Worm (Caenorhabditis elegans) whole organism, early embryonic: ENCODE results near the gene let-711.

Source experiments
- B0310.2 ChIP-seq: sonication (generic microtip); optimal IDR thresholded peaks from 2 replicates; lab custom pipeline; 2016; ENCODE audit warnings: mild to moderate bottlenecking, missing genetic modification characterization, missing compliant biosample characterization
- aly-1 ChIP-seq: sonication (generic microtip); optimal IDR thresholded peaks from 2 replicates; lab custom pipeline; 2016; ENCODE audit warnings: missing genetic modification characterization, missing compliant biosample characterization
- ama-1 ChIP-seq: fragments of 150-350 bp; optimal IDR thresholded peaks from 2 replicates; lab custom pipeline; 2014
- ceh-13 ChIP-seq: fragments of 200-800 bp; sonication (Bioruptor generic); optimal IDR thresholded peaks from 2 replicates; lab custom pipeline; 2018; ENCODE audit warnings: mild to moderate bottlenecking, missing genetic modification characterization, missing compliant biosample characterization
- ceh-36 ChIP-seq: sonication (generic microtip); optimal IDR thresholded peaks from 2 replicates; lab custom pipeline; 2016; ENCODE audit warnings: missing genetic modification characterization, inconsistent platforms, missing compliant biosample characterization
- flt-1 ChIP-seq: fragments of 200-800 bp; sonication (Bioruptor generic); IDR thresholded peaks from 2 replicates; pipeline ENCODE4 v1.3.6; 2022; ENCODE audit warnings: missing genetic modification characterization, missing compliant biosample characterization
- hmbx-1 ChIP-seq: sonication (generic microtip); optimal IDR thresholded peaks from 2 replicates; lab custom pipeline; 2016; ENCODE audit warnings: mild to moderate bottlenecking, missing genetic modification characterization, missing compliant biosample characterization
- hmg-4 ChIP-seq: fragments of 200-800 bp; sonication (Bioruptor generic); optimal IDR thresholded peaks from 2 replicates; lab custom pipeline; 2018; ENCODE audit warnings: mild to moderate bottlenecking, missing genetic modification characterization, missing compliant biosample characterization
- pes-1 ChIP-seq: fragments of 200-800 bp; sonication (Bioruptor generic); IDR thresholded peaks from 2 replicates; pipeline ENCODE4 v1.3.6; 2022; ENCODE audit warnings: missing genetic modification reagents, missing genetic modification characterization, missing compliant biosample characterization
- scrt-1 ChIP-seq: fragments of 200-800 bp; sonication (Bioruptor generic); IDR thresholded peaks from 2 replicates; pipeline ENCODE4 v1.3.6; 2022; ENCODE audit warnings: missing genetic modification characterization, missing compliant biosample characterization
- sea-1 ChIP-seq: fragments of 200-800 bp; sonication (Bioruptor generic); conservative IDR thresholded peaks from 2 replicates; pipeline ENCODE4 v1.3.6; 2022; ENCODE audit warnings: missing genetic modification characterization, missing compliant biosample characterization
- tbx-11 ChIP-seq: fragments of 200-800 bp; sonication (Bioruptor generic); IDR thresholded peaks from 2 replicates; pipeline ENCODE4 v1.3.6; 2022; ENCODE audit warnings: missing genetic modification characterization, missing compliant biosample characterization
- tra-4 ChIP-seq: sonication (generic microtip); optimal IDR thresholded peaks from 2 replicates; lab custom pipeline; 2017; ENCODE audit warnings: missing genetic modification characterization, missing compliant biosample characterization

- TF ChIP-seq ama-1 (lab: Kevin White, UChicago) (no peak), aly-1 (tag; lab: Kevin White, UChicago) (no peak), flt-1 (GFP tag; lab: Robert Waterston, UW) (no peak), hmg-4 (GFP tag; lab: Kevin White, UChicago) (no peak), sea-1 (no peak), ceh-13 (GFP tag; lab: Kevin White, UChicago) (no peak), tra-4 (no peak), tbx-11 (GFP tag; lab: Robert Waterston, UW) (no peak), B0310.2 (no peak), pes-1 (GFP tag; lab: Robert Waterston, UW) (no peak), scrt-1 (no peak), hmbx-1 (tag; lab: Kevin White, UChicago) (no peak), ceh-36 (tag; lab: Kevin White, UChicago) (no peak)
Measured at ce11 chrIII:6993179-6993578, 46.7 kb downstream of the let-711 start.
